Worm (Caenorhabditis elegans): Measurements from ENCODE around the gene ceh-7.

Gene ceh-7

ce11 chrII:8683933-8684332 lies 19.7 kb downstream of the ceh-7 start:
- TF ChIP-seq lsy-2 (tag; optimal IDR thresholded peaks at IDR 0.05) (peak in 1 of 2 experiments; percentile 81), dmd-6 (GFP tag; IDR thresholded peaks at IDR 0.05) (0 out of 2 replicates have a peak, but pooled peaks have one; percentile 25), mes-2 (tag; optimal IDR thresholded peaks at IDR 0.05; ENCODE audit: poor library complexity, severe bottlenecking) (peak; percentile 79), lim-7 (GFP tag; IDR thresholded peaks at IDR 0.05) (no peak), zip-2 (tag; optimal IDR thresholded peaks at IDR 0.05) (no peak), unc-39 (tag; optimal IDR thresholded peaks at IDR 0.05) (no peak), dpl-1 (GFP tag; optimal IDR thresholded peaks at IDR 0.05) (peak; percentile 22), skn-1 (tag; optimal IDR thresholded peaks at IDR 0.05) (no peak), dmd-8 (GFP tag; IDR thresholded peaks at IDR 0.05) (no peak), aha-1 (tag) (peak; percentile 8), dve-1 (tag; optimal IDR thresholded peaks at IDR 0.05; ENCODE audit: insufficient read depth) (peak; percentile 13), mep-1 (tag; optimal IDR thresholded peaks at IDR 0.05) (peak; percentile 66), Y48G9A.11 (GFP tag; IDR thresholded peaks at IDR 0.05) (no peak)

- TF ChIP-seq daf-16 (GFP tag; optimal IDR thresholded peaks at IDR 0.05) (no peak), daf-16 (tag; optimal IDR thresholded peaks at IDR 0.05) (peak; percentile 65), pqm-1 (tag; optimal IDR thresholded peaks at IDR 0.05) (peak; percentile 40), Y105C5A.15 (GFP tag; IDR thresholded peaks at IDR 0.05) (no peak), mxl-2 (GFP tag; conservative IDR thresholded peaks at IDR 0.05) (no peak), gei-8 (GFP tag; optimal IDR thresholded peaks at IDR 0.05) (no peak), daf-8 (GFP tag; IDR thresholded peaks at IDR 0.05) (no peak), nhr-48 (tag; optimal IDR thresholded peaks at IDR 0.05) (no peak), nhr-28 (tag; optimal IDR thresholded peaks at IDR 0.05) (no peak), attf-4 (tag; optimal IDR thresholded peaks at IDR 0.05) (no peak), mdt-29 (GFP tag; IDR thresholded peaks at IDR 0.05) (no peak), Y5F2A.4 (GFP tag; optimal IDR thresholded peaks at IDR 0.05) (no peak), hif-1 (tag; optimal IDR thresholded peaks at IDR 0.05) (no peak), R02D3.7 (tag; optimal IDR thresholded peaks at IDR 0.05) (no peak), dpl-1 (GFP tag; optimal IDR thresholded peaks at IDR 0.05) (no peak), aha-1 (tag) (no peak), hlh-11 (tag; optimal IDR thresholded peaks at IDR 0.05) (peak; percentile 2), mep-1 (tag; optimal IDR thresholded peaks at IDR 0.05) (no peak), dve-1 (tag; optimal IDR thresholded peaks at IDR 0.05; ENCODE audit: insufficient read depth) (peak; percentile 38), mxl-3 (GFP tag; optimal IDR thresholded peaks at IDR 0.05) (no peak)
Measured at ce11 chrII:8679799-8680198, 23.8 kb downstream of the ceh-7 start.

- TF ChIP-seq unc-62 (GFP tag; optimal IDR thresholded peaks at IDR 0.05 in 1 of 2), result peak in 1 of 2 experiments; percentile 88
- no peak for TF ChIP-seq unc-62 (tag; optimal IDR thresholded peaks at IDR 0.05)
- TF ChIP-seq madf-5 (GFP tag; IDR thresholded peaks at IDR 0.05), result no peak
Measured at ce11 chrII:8675369-8675768, 28.3 kb downstream of the ceh-7 start.

ce11 chrII:8670835-8671234 lies 32.8 kb downstream of the ceh-7 start:
- TF ChIP-seq lin-38 (GFP tag; IDR thresholded peaks at IDR 0.05), result peak; percentile 25; the same call in 1 of the 2 replicates
- no peak for TF ChIP-seq Y5F2A.4 (GFP tag; optimal IDR thresholded peaks at IDR 0.05)
- no peak for TF ChIP-seq nhr-28 (tag; optimal IDR thresholded peaks at IDR 0.05)

- no peak for TF ChIP-seq F44E2.7 (GFP tag; IDR thresholded peaks at IDR 0.05)
- TF ChIP-seq ama-1 (optimal IDR thresholded peaks at IDR 0.05), result no peak
- no peak for TF ChIP-seq lir-3 (tag; optimal IDR thresholded peaks at IDR 0.05)
- no peak for TF ChIP-seq rbr-2 (tag; optimal IDR thresholded peaks at IDR 0.05)
- no peak for TF ChIP-seq cey-2 (tag; optimal IDR thresholded peaks at IDR 0.05; ENCODE audit: borderline replicate concordance, insufficient read depth)
- TF ChIP-seq aha-1 (tag), result no peak
- no peak for TF ChIP-seq nhr-77 (tag; optimal IDR thresholded peaks at IDR 0.05)
- no peak for TF ChIP-seq mes-2 (tag; optimal IDR thresholded peaks at IDR 0.05; ENCODE audit: poor library complexity, severe bottlenecking)
- no peak for TF ChIP-seq nhr-48 (tag; optimal IDR thresholded peaks at IDR 0.05)
- TF ChIP-seq lin-1 (GFP tag; IDR thresholded peaks at IDR 0.05), result no peak
- TF ChIP-seq R02D3.7 (tag; optimal IDR thresholded peaks at IDR 0.05), result no peak
- no peak for TF ChIP-seq skn-1 (tag; optimal IDR thresholded peaks at IDR 0.05)
- no peak for TF ChIP-seq T20F7.1 (GFP tag; optimal IDR thresholded peaks at IDR 0.05)
Measured at ce11 chrII:8668871-8669270, 34.8 kb downstream of the ceh-7 start.
